Fruit fly (Drosophila melanogaster): ENCODE results near the gene Rcd-1.

The Rcd-1 gene

dm6 chrX:19637002-19637420 is 1.6 kb upstream of the Rcd-1 start (continued):
- TF ChIP-seq CG32532 (GFP tag; IDR thresholded peaks at IDR 0.05) (peak; percentile 27; the same call in 1 of the 2 replicates), hkb (optimal IDR thresholded peaks at IDR 0.05) (no peak), hkb (GFP tag; IDR thresholded peaks at IDR 0.05) (no peak), CG14965 (GFP tag; optimal IDR thresholded peaks at IDR 0.05; ENCODE audit: borderline replicate concordance) (no peak), her (GFP tag; optimal IDR thresholded peaks at IDR 0.05) (no peak), CG2120 (GFP tag; optimal IDR thresholded peaks at IDR 0.05) (peak; percentile 30), Dip2 (GFP tag; IDR thresholded peaks at IDR 0.05) (no peak), Hr3 (GFP tag; optimal IDR thresholded peaks at IDR 0.05) (no peak), chm (GFP tag; IDR thresholded peaks at IDR 0.05) (peak; percentile 40; the same call in 1 of the 2 replicates), Usf (GFP tag; optimal IDR thresholded peaks at IDR 0.05) (no peak), CG7357 (GFP tag; IDR thresholded peaks at IDR 0.05) (no peak), twi (tag; optimal IDR thresholded peaks at IDR 0.05) (no peak), CG1602 (GFP tag; optimal IDR thresholded peaks at IDR 0.05) (no peak), CHES-1-like (GFP tag; optimal IDR thresholded peaks at IDR 0.05) (no peak), Hand (GFP tag; optimal IDR thresholded peaks at IDR 0.05) (peak; percentile 12), crol (GFP tag; IDR thresholded peaks at IDR 0.05) (peak; percentile 80), CG15696 (tag; optimal IDR thresholded peaks at IDR 0.05) (no peak), Dek (tag; optimal IDR thresholded peaks at IDR 0.05) (no peak), wek (GFP tag; optimal IDR thresholded peaks at IDR 0.05) (peak; percentile 10), Deaf1 (tag; optimal IDR thresholded peaks at IDR 0.05) (peak; percentile 18), CG11398 (GFP tag; optimal IDR thresholded peaks at IDR 0.05) (no peak), Med (GFP tag) (peak; percentile 34), CG4282 (GFP tag; optimal IDR thresholded peaks at IDR 0.05) (no peak), ham (GFP tag; IDR thresholded peaks at IDR 0.05) (no peak), chinmo (GFP tag; IDR thresholded peaks at IDR 0.05; ENCODE audit: partially characterized antibody) (peak; percentile 83; the same call in 3 of the 4 replicates), BEAF-32 (GFP tag; optimal IDR thresholded peaks at IDR 0.05) (no peak), sc (optimal IDR thresholded peaks at IDR 0.05) (no peak), sc (GFP tag; optimal IDR thresholded peaks at IDR 0.05) (no peak), insv (GFP tag; optimal IDR thresholded peaks at IDR 0.05) (peak in 1 of 2 experiments; percentile 17), org-1 (GFP tag; optimal IDR thresholded peaks at IDR 0.05) (no peak), CG17612 (GFP tag; IDR thresholded peaks at IDR 0.05) (no peak), disco-r (GFP tag; optimal IDR thresholded peaks at IDR 0.05) (no peak), psq (GFP tag; optimal IDR thresholded peaks at IDR 0.05) (peak; percentile 69), maf-S (GFP tag; optimal IDR thresholded peaks at IDR 0.05) (peak; percentile 1), trem (tag; optimal IDR thresholded peaks at IDR 0.05) (no peak), MESR4 (GFP tag; optimal IDR thresholded peaks at IDR 0.05) (no peak), CG16813 (GFP tag; IDR thresholded peaks at IDR 0.05; ENCODE audit: partially characterized antibody) (no peak), CG7556 (GFP tag; optimal IDR thresholded peaks at IDR 0.05) (no peak), CG8281 (tag; optimal IDR thresholded peaks at IDR 0.05) (no peak), CG2202 (tag; optimal IDR thresholded peaks at IDR 0.05) (no peak), tx (GFP tag; optimal IDR thresholded peaks at IDR 0.05) (no peak), CG9727 (GFP tag; optimal IDR thresholded peaks at IDR 0.05) (no peak), Tbp (GFP tag; optimal IDR thresholded peaks at IDR 0.05) (no peak), bsh (GFP tag; optimal IDR thresholded peaks at IDR 0.05) (no peak), hbn (GFP tag; IDR thresholded peaks at IDR 0.05; ENCODE audit: partially characterized antibody) (no peak), CG9932 (GFP tag; IDR thresholded peaks at IDR 0.05) (peak; percentile 14; the same call in 1 of the 2 replicates), CG8290 (GFP tag; optimal IDR thresholded peaks at IDR 0.05) (no peak), CG8290 (tag; optimal IDR thresholded peaks at IDR 0.05) (no peak), sens (GFP tag) (peak; percentile 76), crc (GFP tag; optimal IDR thresholded peaks at IDR 0.05) (no peak), zfh2 (GFP tag; optimal IDR thresholded peaks at IDR 0.05) (no peak), nom (GFP tag; optimal IDR thresholded peaks at IDR 0.05) (peak; percentile 65), MBD-R2 (GFP tag; IDR thresholded peaks at IDR 0.05) (peak; percentile 17; the same call in 1 of the 2 replicates)

All from whole organism, embryonic.